Worm (Caenorhabditis elegans) whole organism, late embryonic: ENCODE data around the gene F28H7.8.

Experiments used
- F13H6.1 ChIP-seq: sonication (generic microtip); optimal IDR thresholded peaks from 2 replicates; lab custom pipeline; 2016; ENCODE audit warnings: missing genetic modification characterization, missing compliant biosample characterization
- K02D7.2 ChIP-seq: sonication (generic microtip); optimal IDR thresholded peaks from 2 replicates; lab custom pipeline; 2017; ENCODE audit warnings: mild to moderate bottlenecking, missing genetic modification characterization, missing compliant biosample characterization
- K09A11.1 ChIP-seq: sonication (generic microtip); optimal IDR thresholded peaks from 2 replicates; lab custom pipeline; 2017; ENCODE audit warnings: antibody characterized with exemption, mild to moderate bottlenecking, missing genetic modification characterization, missing compliant biosample characterization; ENCODE audit not compliant: insufficient read depth
- T23F11.4 ChIP-seq: fragments of 200-800 bp; sonication (Bioruptor generic); optimal IDR thresholded peaks from 2 replicates; lab custom pipeline; 2018; ENCODE audit warnings: mild to moderate bottlenecking, missing genetic modification characterization, missing compliant biosample characterization
- Y22D7AL.16 ChIP-seq: sonication (generic microtip); optimal IDR thresholded peaks from 2 replicates; lab custom pipeline; 2016; ENCODE audit warnings: missing genetic modification characterization, missing compliant biosample characterization
- ceh-19 ChIP-seq: fragments of 200-800 bp; sonication (Bioruptor generic); optimal IDR thresholded peaks from 2 replicates; lab custom pipeline; 2018; ENCODE audit warnings: mild to moderate bottlenecking, missing genetic modification characterization, missing compliant biosample characterization
- ceh-22 ChIP-seq: sonication (generic microtip); optimal IDR thresholded peaks from 2 replicates; lab custom pipeline; 2017; ENCODE audit warnings: missing biosample characterization, missing genetic modification characterization
- ceh-45 ChIP-seq: fragments of 200-800 bp; sonication (Bioruptor generic); IDR thresholded peaks from 2 replicates; pipeline ENCODE4 v1.3.6; 2022; ENCODE audit warnings: missing genetic modification reagents, missing genetic modification characterization, missing compliant biosample characterization
- ceh-48 ChIP-seq: sonication (generic microtip); optimal IDR thresholded peaks from 2 replicates; lab custom pipeline; 2016; ENCODE audit warnings: missing genetic modification characterization, inconsistent platforms, missing compliant biosample characterization
- ceh-6 ChIP-seq: fragments of 200-800 bp; sonication (Bioruptor generic); optimal IDR thresholded peaks from 2 replicates; lab custom pipeline; 2018; ENCODE audit warnings: mild to moderate bottlenecking, missing genetic modification characterization, missing compliant biosample characterization
- che-1 ChIP-seq: sonication (generic microtip); optimal IDR thresholded peaks from 2 replicates; lab custom pipeline; 2016; ENCODE audit warnings: mild to moderate bottlenecking, missing genetic modification characterization, missing compliant biosample characterization
- dmd-4 ChIP-seq: sonication (generic microtip); optimal IDR thresholded peaks from 2 replicates; lab custom pipeline; 2016; ENCODE audit warnings: borderline replicate concordance, missing genetic modification characterization, missing compliant biosample characterization
- dve-1 ChIP-seq: sonication (generic microtip); optimal IDR thresholded peaks from 2 replicates; lab custom pipeline; 2017; ENCODE audit warnings: antibody characterized with exemption, mild to moderate bottlenecking, missing genetic modification characterization, missing compliant biosample characterization
- eyg-1 ChIP-seq: sonication (generic microtip); optimal IDR thresholded peaks from 2 replicates; lab custom pipeline; 2016; ENCODE audit warnings: missing genotype, missing genetic modification characterization, missing compliant biosample characterization
- fkh-10 ChIP-seq: fragments of 150-350 bp; optimal IDR thresholded peaks from 2 replicates; lab custom pipeline; 2014; ENCODE audit warnings: missing biosample characterization, missing genetic modification reagents, missing genetic modification characterization
- fkh-6 ChIP-seq: sonication (generic microtip); optimal IDR thresholded peaks from 2 replicates; lab custom pipeline; 2016; ENCODE audit warnings: missing genetic modification characterization, missing compliant biosample characterization
- gmeb-2 ChIP-seq: sonication (generic microtip); optimal IDR thresholded peaks from 2 replicates; lab custom pipeline; 2016; ENCODE audit warnings: missing genetic modification characterization, inconsistent platforms, missing compliant biosample characterization
- hlh-6 ChIP-seq: sonication (generic microtip); optimal IDR thresholded peaks from 2 replicates; lab custom pipeline; 2016; ENCODE audit warnings: missing genotype, missing genetic modification characterization, missing compliant biosample characterization
- lim-6 ChIP-seq: sonication (generic microtip); optimal IDR thresholded peaks from 2 replicates; lab custom pipeline; 2016; ENCODE audit warnings: missing genetic modification characterization, missing compliant biosample characterization
- lin-11 ChIP-seq: fragments of 200-800 bp; sonication (Bioruptor generic); optimal IDR thresholded peaks from 2 replicates; lab custom pipeline; 2018; ENCODE audit warnings: mild to moderate bottlenecking, missing genetic modification characterization, missing compliant biosample characterization
- madf-2 ChIP-seq: sonication (generic microtip); optimal IDR thresholded peaks from 2 replicates; lab custom pipeline; 2017; ENCODE audit warnings: missing genetic modification characterization, missing compliant biosample characterization
- pag-3 ChIP-seq: sonication (generic microtip); optimal IDR thresholded peaks from 2 replicates; lab custom pipeline; 2016; ENCODE audit warnings: missing compliant biosample characterization, missing genetic modification characterization, borderline replicate concordance
- pat-9 ChIP-seq: fragments of 200-800 bp; sonication (Bioruptor generic); optimal IDR thresholded peaks from 2 replicates; lab custom pipeline; 2018; ENCODE audit warnings: mild to moderate bottlenecking, missing genetic modification characterization, moderate library complexity, missing compliant biosample characterization
- pha-2 ChIP-seq: sonication (generic microtip); optimal IDR thresholded peaks from 2 replicates; lab custom pipeline; 2017; ENCODE audit warnings: mild to moderate bottlenecking, missing genetic modification characterization, missing compliant biosample characterization
- pha-4 ChIP-seq: fragments of 150-350 bp; optimal IDR thresholded peaks from 2 replicates; lab custom pipeline; 2018; ENCODE audit warnings: missing biosample characterization, missing genetic modification reagents, missing genetic modification characterization
- pqm-1 ChIP-seq: sonication (generic microtip); optimal IDR thresholded peaks from 2 replicates; lab custom pipeline; 2016; ENCODE audit warnings: missing genetic modification characterization, missing compliant biosample characterization
- pros-1 ChIP-seq: fragments of 150-350 bp; optimal IDR thresholded peaks from 2 replicates; lab custom pipeline; 2014; ENCODE audit warnings: missing biosample characterization, missing genetic modification reagents, missing genetic modification characterization
- ref-2 ChIP-seq: sonication (generic microtip); optimal IDR thresholded peaks from 2 replicates; lab custom pipeline; 2016; ENCODE audit warnings: missing genetic modification characterization, missing compliant biosample characterization
- rnt-1 ChIP-seq: sonication (generic microtip); optimal IDR thresholded peaks from 2 replicates; lab custom pipeline; 2016; ENCODE audit warnings: missing genetic modification characterization, missing compliant biosample characterization
- sdc-2 ChIP-seq: sonication (generic microtip); optimal IDR thresholded peaks from 2 replicates; lab custom pipeline; 2016; ENCODE audit warnings: missing genotype, missing genetic modification characterization, missing compliant biosample characterization
- sox-4 ChIP-seq: sonication (generic microtip); optimal IDR thresholded peaks from 2 replicates; lab custom pipeline; 2017; ENCODE audit warnings: mild to moderate bottlenecking, missing genetic modification characterization, inconsistent platforms, missing compliant biosample characterization
- tbx-2 ChIP-seq: sonication (generic microtip); optimal IDR thresholded peaks from 2 replicates; lab custom pipeline; 2016; ENCODE audit warnings: missing genetic modification characterization, missing compliant biosample characterization
- tbx-7 ChIP-seq: sonication (generic microtip); optimal IDR thresholded peaks from 2 replicates; lab custom pipeline; 2016; ENCODE audit warnings: missing genotype, missing genetic modification characterization, missing compliant biosample characterization
- ttx-3 ChIP-seq: sonication (generic microtip); optimal IDR thresholded peaks from 2 replicates; lab custom pipeline; 2016; ENCODE audit warnings: missing genetic modification reagents, missing genetic modification characterization, missing compliant biosample characterization
- unc-3 ChIP-seq, 2 experiments: fragments of 200-800 bp in 1 of 2; sonication (Bioruptor generic) in 1 of 2; sonication (generic microtip) in 1 of 2; conservative IDR thresholded peaks in 1 of 2; optimal IDR thresholded peaks in 1 of 2; 2 replicates each; pipeline versions ENCODE4 v1.3.6 to Lab custom; 2016 to 2022; ENCODE audit warnings: missing compliant biosample characterization in 2 of 2, missing genetic modification characterization in 2 of 2, missing genetic modification reagents in 1 of 2
- unc-42 ChIP-seq: sonication (generic microtip); optimal IDR thresholded peaks from 2 replicates; lab custom pipeline; 2016; ENCODE audit warnings: missing genotype, missing genetic modification characterization, missing compliant biosample characterization
- zip-5 ChIP-seq: sonication (generic microtip); optimal IDR thresholded peaks from 2 replicates; lab custom pipeline; 2016; ENCODE audit warnings: missing genetic modification characterization, missing compliant biosample characterization
- ztf-16 ChIP-seq: sonication (generic microtip); optimal IDR thresholded peaks from 2 replicates; lab custom pipeline; 2017; ENCODE audit warnings: missing genetic modification characterization, missing compliant biosample characterization

F28H7.8 gene

DNA sequence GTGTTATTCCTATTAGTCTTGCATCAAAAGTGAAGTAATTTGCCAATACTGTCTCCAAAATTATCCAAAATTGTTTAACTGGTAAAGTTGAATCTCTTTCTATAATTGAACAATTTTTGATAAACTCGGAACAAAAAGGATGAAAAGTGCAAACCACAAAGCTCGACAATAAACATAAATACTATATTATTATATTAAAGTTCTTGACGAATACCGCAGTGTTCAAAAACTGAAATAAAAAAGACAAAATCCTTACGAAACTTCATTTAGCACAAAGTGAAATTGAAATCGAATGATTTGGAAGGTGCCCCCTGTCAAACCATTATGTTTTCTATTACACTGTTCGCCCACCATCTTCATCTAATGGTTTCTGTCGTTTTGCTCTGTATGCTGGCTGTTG lies 17.4 kb upstream of the F28H7.8 start, which contains the start of gene ZC302.3:
Gene ZC302.3, minus strand, starts transcription at position 101 of the 400 bp plus-strand sequence.
- TF ChIP-seq hlh-6 (no peak), fkh-6 (tag; lab: Kevin White, UChicago) (no peak), pha-2 (tag; lab: Kevin White, UChicago) (no peak), ceh-48 (no peak), fkh-10 (GFP tag; lab: Kevin White, UChicago) (no peak), sdc-2 (tag; lab: Kevin White, UChicago) (no peak), pros-1 (tag; lab: Kevin White, UChicago) (no peak), ceh-45 (GFP tag; lab: Robert Waterston, UW) (no peak), K02D7.2 (tag; lab: Kevin White, UChicago) (no peak), K09A11.1 (no peak), pat-9 (tag; lab: Kevin White, UChicago) (no peak), ref-2 (no peak), unc-3 (GFP tag; conservative IDR thresholded peaks at IDR 0.05; lab: Robert Waterston, UW) (no peak), unc-3 (tag; optimal IDR thresholded peaks at IDR 0.05; lab: Kevin White, UChicago) (no peak), ceh-22 (no peak), lin-11 (tag; lab: Kevin White, UChicago) (no peak)

DNA sequence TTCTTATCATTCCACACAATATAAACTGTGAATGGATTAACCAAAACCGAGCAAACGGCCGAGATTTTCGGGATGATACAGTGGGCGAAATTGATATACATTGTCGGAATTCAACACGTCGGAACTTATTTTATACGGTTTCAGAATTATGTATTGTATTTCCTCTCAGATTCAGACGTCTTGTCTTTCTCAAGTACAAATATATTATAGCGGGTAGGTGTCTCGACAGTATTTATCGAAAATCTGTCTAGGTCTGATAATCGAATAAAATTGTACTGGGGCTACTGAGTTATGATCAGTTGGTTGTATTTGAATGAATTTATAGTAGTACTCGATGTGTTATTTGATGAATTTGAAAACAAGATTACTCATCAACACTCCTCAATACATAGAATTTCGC lies 15.1 kb upstream of the F28H7.8 start, which contains the start of gene srj-22:
Gene srj-22, minus strand, starts transcription at position 101 of the 400 bp plus-strand sequence.
- no peak for TF ChIP-seq zip-5
- no peak for TF ChIP-seq F13H6.1 (tag; lab: Kevin White, UChicago)
- no peak for TF ChIP-seq hlh-6
- TF ChIP-seq unc-3 (GFP tag; conservative IDR thresholded peaks at IDR 0.05; lab: Robert Waterston, UW): no peak
- TF ChIP-seq unc-3 (tag; optimal IDR thresholded peaks at IDR 0.05; lab: Kevin White, UChicago): no peak
- TF ChIP-seq che-1: no peak
- TF ChIP-seq pha-2 (tag; lab: Kevin White, UChicago): no peak
- TF ChIP-seq pqm-1 (tag; lab: Kevin White, UChicago): no peak
- no peak for TF ChIP-seq ceh-19
- TF ChIP-seq eyg-1 (tag; lab: Kevin White, UChicago): no peak
- no peak for TF ChIP-seq sox-4 (tag; lab: Kevin White, UChicago)
- TF ChIP-seq T23F11.4 (GFP tag; lab: Kevin White, UChicago): no peak
- no peak for TF ChIP-seq lim-6 (tag; lab: Kevin White, UChicago)
- TF ChIP-seq dve-1 (tag; lab: Kevin White, UChicago): no peak
- TF ChIP-seq, all 69 proteins: peak for 0

DNA sequence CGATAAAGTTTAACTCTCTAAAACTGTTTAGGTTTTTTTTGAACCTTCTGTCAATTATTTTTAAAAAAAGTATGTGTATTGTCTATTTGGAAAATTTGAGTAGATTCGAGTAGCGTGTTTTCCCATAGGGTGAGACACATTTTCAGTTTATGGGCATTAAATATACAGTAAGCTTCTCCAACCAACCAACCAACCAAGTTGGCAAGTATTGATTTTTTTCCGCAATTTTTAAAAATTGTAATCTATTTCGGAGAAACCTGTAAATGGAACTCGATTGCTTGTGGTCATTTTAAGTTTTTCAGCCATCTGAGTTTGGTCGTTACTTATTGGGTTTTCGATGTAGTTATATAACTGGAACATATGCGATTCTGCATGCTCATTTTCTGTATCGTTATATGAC lies 13.7 kb upstream of the F28H7.8 start, which contains the start of gene srj-21:
Gene srj-21, plus strand, starts transcription at position 301 of the 400 bp plus-strand sequence.
- TF ChIP-seq rnt-1 (tag; lab: Kevin White, UChicago) (no peak), che-1 (no peak), pqm-1 (tag; lab: Kevin White, UChicago) (no peak), Y22D7AL.16 (no peak), tbx-7 (no peak), dmd-4 (tag; lab: Kevin White, UChicago) (no peak), ceh-6 (GFP tag; lab: Kevin White, UChicago) (no peak), tbx-2 (tag; lab: Kevin White, UChicago) (no peak), hlh-6 (no peak), fkh-6 (tag; lab: Kevin White, UChicago) (no peak), pha-4 (no peak), gmeb-2 (tag; lab: Kevin White, UChicago) (no peak), pros-1 (tag; lab: Kevin White, UChicago) (no peak), ztf-16 (tag; lab: Kevin White, UChicago) (no peak), ttx-3 (tag; lab: Kevin White, UChicago) (no peak), dve-1 (tag; lab: Kevin White, UChicago) (no peak), madf-2 (tag; lab: Kevin White, UChicago) (no peak), unc-42 (tag; lab: Kevin White, UChicago) (no peak), pag-3 (tag; lab: Kevin White, UChicago) (no peak)
- TF ChIP-seq, all 69 proteins: peak for 0
